Worm (Caenorhabditis elegans) whole organism, L4/young adult: ENCODE results near the gene bra-2.

Experiments
- W03F9.2 ChIP-seq: fragments of 150-350 bp; optimal IDR thresholded peaks from 2 replicates; lab custom pipeline; 2014; ENCODE audit warnings: missing biosample characterization, missing genetic modification characterization
- dao-5 ChIP-seq: sonication (generic microtip); optimal IDR thresholded peaks from 2 replicates; lab custom pipeline; 2016; ENCODE audit warnings: missing genotype, missing genetic modification characterization, moderate library complexity, missing compliant biosample characterization
- him-1 ChIP-seq: sonication (generic microtip); optimal IDR thresholded peaks from 2 replicates; lab custom pipeline; 2016; ENCODE audit warnings: missing genotype, missing genetic modification reagents, missing genetic modification characterization, missing compliant biosample characterization

ce11 chrIII:937961-938360 lies 26.9 kb downstream of the bra-2 start, which contains the start of gene fbxa-56:
- TF ChIP-seq him-1 (tag; lab: Kevin White, UChicago) (no peak), W03F9.2 (tag; lab: Kevin White, UChicago) (no peak), dao-5 (tag; lab: Kevin White, UChicago) (no peak)
